In the genomic region with DNA sequence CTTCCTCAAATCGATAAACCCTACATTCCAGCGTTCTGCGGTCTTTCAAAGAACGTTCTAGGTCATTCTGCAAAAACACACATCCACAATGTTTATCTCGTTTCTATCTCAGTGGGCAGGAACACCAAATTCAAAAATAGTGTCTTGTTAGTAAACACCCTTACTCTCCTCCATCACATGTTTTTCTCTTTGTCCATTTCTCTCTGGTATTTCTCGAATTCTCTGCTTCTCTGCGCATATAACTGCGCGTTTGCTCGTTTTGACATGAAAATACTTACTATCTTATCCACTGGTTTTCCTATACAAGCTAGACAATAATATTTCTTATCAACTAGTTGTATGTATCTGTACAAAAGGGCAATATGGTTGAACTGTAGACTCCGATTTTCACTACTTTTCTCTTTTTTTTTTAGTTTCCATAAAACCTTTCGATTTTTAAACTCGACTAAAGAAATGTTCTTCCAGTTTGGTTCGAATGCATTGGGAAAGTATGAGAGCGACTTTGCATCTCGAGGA, we compare ENCODE assay signal across 6 worm cellular contexts.
TF ChIP-seq lines count a peak whose summit lies in the region.

pyr-1 (plus strand) TSS at position 466 of the 516 bp plus-strand sequence.

TF ChIP-seq in whole organism, L1 larva, 84 proteins besides CTCF, POLR2A, EP300 and RAD21 (continues in another document):
- TF ChIP-seq rnt-1 (tag; optimal IDR thresholded peaks at IDR 0.05; lab: Kevin White, UChicago) (peak; percentile 30), nhr-76 (tag; optimal IDR thresholded peaks at IDR 0.05; lab: Kevin White, UChicago) (no peak), mep-1 (tag; optimal IDR thresholded peaks at IDR 0.05; lab: Kevin White, UChicago) (peak; percentile 59), F16B12.6 (tag; optimal IDR thresholded peaks at IDR 0.05; lab: Kevin White, UChicago) (peak; percentile 13), C16A3.4 (tag; optimal IDR thresholded peaks at IDR 0.05; lab: Kevin White, UChicago) (peak; percentile 52), xbp-1 (tag; optimal IDR thresholded peaks at IDR 0.05; lab: Kevin White, UChicago) (no peak), lir-3 (tag; optimal IDR thresholded peaks at IDR 0.05; lab: Kevin White, UChicago; ENCODE audit: poor library complexity) (no peak), nhr-20 (tag; optimal IDR thresholded peaks at IDR 0.05; lab: Kevin White, UChicago) (peak; percentile 58), dpl-1 (GFP tag; optimal IDR thresholded peaks at IDR 0.05; lab: Kevin White, UChicago) (peak in 2 of 3 experiments; percentile 4 to 8), lin-14 (GFP tag; optimal IDR thresholded peaks at IDR 0.05; lab: Kevin White, UChicago) (peak; percentile 72), lin-35 (GFP tag; optimal IDR thresholded peaks at IDR 0.05; lab: Kevin White, UChicago) (peak in 1 of 2 experiments; percentile 58), elt-3 (tag; optimal IDR thresholded peaks at IDR 0.05; lab: Kevin White, UChicago) (peak in 2 of 6 experiments; percentile 44 to 91)

TF ChIP-seq in whole organism, L2 larva, 48 proteins besides CTCF, POLR2A, EP300 and RAD21:
- no peak for TF ChIP-seq skn-1 (tag; optimal IDR thresholded peaks at IDR 0.05; lab: Kevin White, UChicago)
- peak; percentile 3 for TF ChIP-seq crh-2 (tag; optimal IDR thresholded peaks at IDR 0.05; lab: Kevin White, UChicago)
- peak; percentile 20 for TF ChIP-seq sma-3 (GFP tag; optimal IDR thresholded peaks at IDR 0.05; lab: Kevin White, UChicago)
- TF ChIP-seq sma-9 (GFP tag; optimal IDR thresholded peaks at IDR 0.05; lab: Kevin White, UChicago), result peak; percentile 46
- no peak for TF ChIP-seq sma-9 (tag; optimal IDR thresholded peaks at IDR 0.05; lab: Kevin White, UChicago)
- TF ChIP-seq C34F6.9 (tag; optimal IDR thresholded peaks at IDR 0.05; lab: Kevin White, UChicago), result peak; percentile 67
- peak; percentile 53 for TF ChIP-seq nhr-129 (tag; optimal IDR thresholded peaks at IDR 0.05; lab: Kevin White, UChicago)

TF ChIP-seq in whole organism, L3 larva, 47 proteins besides CTCF, POLR2A, EP300 and RAD21:
- no peak for TF ChIP-seq nhr-25 (tag; optimal IDR thresholded peaks at IDR 0.05; lab: Kevin White, UChicago)
- no peak for TF ChIP-seq unc-39 (tag; optimal IDR thresholded peaks at IDR 0.05; lab: Kevin White, UChicago)
- TF ChIP-seq elt-2 (tag; optimal IDR thresholded peaks at IDR 0.05; lab: Kevin White, UChicago), result peak; percentile 9
- TF ChIP-seq egl-5 (tag; optimal IDR thresholded peaks at IDR 0.05; lab: Kevin White, UChicago), result peak; percentile 58
- TF ChIP-seq tbx-2 (tag; optimal IDR thresholded peaks at IDR 0.05; lab: Kevin White, UChicago), result no peak
- no peak for TF ChIP-seq nhr-77 (tag; optimal IDR thresholded peaks at IDR 0.05; lab: Kevin White, UChicago)
- peak; percentile 91 for TF ChIP-seq pha-4 (tag; optimal IDR thresholded peaks at IDR 0.05; lab: Kevin White, UChicago)

TF ChIP-seq in whole organism, L4 larva, 104 proteins besides CTCF, POLR2A, EP300 and RAD21 (continues in another document):
- TF ChIP-seq snpc-1.2 (GFP tag; IDR thresholded peaks at IDR 0.05; lab: Robert Waterston, UW) (no peak), zfp-2 (tag; optimal IDR thresholded peaks at IDR 0.05; lab: Kevin White, UChicago) (no peak), mes-2 (tag; optimal IDR thresholded peaks at IDR 0.05; lab: Kevin White, UChicago; ENCODE audit: poor library complexity, severe bottlenecking) (peak; percentile 23), vab-7 (GFP tag; IDR thresholded peaks at IDR 0.05; lab: Robert Waterston, UW) (no peak), nhr-28 (tag; optimal IDR thresholded peaks at IDR 0.05; lab: Kevin White, UChicago) (peak; percentile 81), ZK337.2 (GFP tag; IDR thresholded peaks at IDR 0.05; lab: Robert Waterston, UW) (no peak), ztf-11 (tag; optimal IDR thresholded peaks at IDR 0.05; lab: Kevin White, UChicago) (no peak), skn-1 (tag; optimal IDR thresholded peaks at IDR 0.05; lab: Kevin White, UChicago) (no peak), Y75B8A.6 (GFP tag; IDR thresholded peaks at IDR 0.05; lab: Robert Waterston, UW) (no peak), aha-1 (tag; lab: Kevin White, UChicago) (peak; percentile 4), mep-1 (tag; optimal IDR thresholded peaks at IDR 0.05; lab: Kevin White, UChicago) (no peak), hlh-30 (tag; optimal IDR thresholded peaks at IDR 0.05; lab: Kevin White, UChicago; ENCODE audit: insufficient read depth) (peak; percentile 72), unc-62 (GFP tag; optimal IDR thresholded peaks at IDR 0.05 in 1 of 2; lab: Kevin White, UChicago) (peak in 1 of 2 experiments; percentile 55), unc-62 (tag; optimal IDR thresholded peaks at IDR 0.05; lab: Kevin White, UChicago) (no peak), dve-1 (tag; optimal IDR thresholded peaks at IDR 0.05; lab: Kevin White, UChicago; ENCODE audit: insufficient read depth) (peak; percentile 18), ctbp-1 (GFP tag; IDR thresholded peaks at IDR 0.05; lab: Robert Waterston, UW) (no peak), daf-16 (GFP tag; optimal IDR thresholded peaks at IDR 0.05; lab: Kevin White, UChicago) (peak in 1 of 2 experiments; percentile 90), daf-16 (tag; optimal IDR thresholded peaks at IDR 0.05; lab: Kevin White, UChicago) (peak; percentile 93), saeg-2 (GFP tag; IDR thresholded peaks at IDR 0.05; lab: Robert Waterston, UW) (no peak), dmd-8 (GFP tag; IDR thresholded peaks at IDR 0.05; lab: Robert Waterston, UW) (no peak)

TF ChIP-seq in whole organism, late embryonic, 69 proteins besides CTCF, POLR2A, EP300 and RAD21:
- TF ChIP-seq ceh-19 (GFP tag; optimal IDR thresholded peaks at IDR 0.05; lab: Kevin White, UChicago) (no peak), unc-86 (tag; optimal IDR thresholded peaks at IDR 0.05; lab: Kevin White, UChicago) (no peak), hlh-30 (tag; optimal IDR thresholded peaks at IDR 0.05; lab: Kevin White, UChicago; ENCODE audit: insufficient read depth) (peak; percentile 45), gmeb-2 (tag; optimal IDR thresholded peaks at IDR 0.05; lab: Kevin White, UChicago) (no peak), ceh-9 (tag; optimal IDR thresholded peaks at IDR 0.05; lab: Kevin White, UChicago) (no peak), fkh-10 (GFP tag; optimal IDR thresholded peaks at IDR 0.05; lab: Kevin White, UChicago) (no peak), ceh-48 (tag; optimal IDR thresholded peaks at IDR 0.05; lab: Kevin White, UChicago) (no peak), pag-3 (tag; optimal IDR thresholded peaks at IDR 0.05; lab: Kevin White, UChicago; ENCODE audit: borderline replicate concordance) (no peak)

TF ChIP-seq in whole organism, young adult, 124 proteins besides CTCF, POLR2A, EP300 and RAD21:
- no peak for TF ChIP-seq lin-35 (GFP tag; optimal IDR thresholded peaks at IDR 0.05; lab: Kevin White, UChicago)
- no peak for TF ChIP-seq ceh-27 (GFP tag; optimal IDR thresholded peaks at IDR 0.05; lab: Kevin White, UChicago)
- no peak for TF ChIP-seq sea-2 (GFP tag; IDR thresholded peaks at IDR 0.05; lab: Robert Waterston, UW)
- TF ChIP-seq Y95B8A.8 (GFP tag; IDR thresholded peaks at IDR 0.05; lab: Robert Waterston, UW), result no peak
- peak; percentile 62; the same call in 1 of the 2 replicates for TF ChIP-seq hmg-1.2 (GFP tag; IDR thresholded peaks at IDR 0.05; lab: Robert Waterston, UW)
